Fruit fly (Drosophila melanogaster) S2 (cell line): Measurements from ENCODE around the gene mEFG1.

Source experiments
- CG8478 ChIP-seq: fragments of >200 bp; optimal IDR thresholded peaks from 2 replicates; lab custom pipeline; 2018
- CTCF ChIP-seq, 2 experiments: fragments of >200 bp; optimal IDR thresholded peaks; 2 replicates each; lab custom pipeline; 2018

- TF ChIP-seq CG8478 (no peak), CTCF (optimal IDR thresholded peaks at IDR 0.05; lab: Kevin White, UChicago) (no peak)
These were observed at the start of gene mEFG1 for dm6 chr2L:7222829-7223272.
